Fruit fly (Drosophila melanogaster) whole organism, embryonic: ENCODE measurements around the gene CG3916.
A peak's percentile ranks its signal among the peaks of the same experiment; 100 is the strongest.

Experiments
- Bgb ChIP-seq: fragments of 200-800 bp; sonication (Bioruptor generic); IDR thresholded peaks from 2 replicates; pipeline ENCODE4 v1.3.6; 2022; ENCODE audit warnings: missing biosample characterization, missing genetic modification characterization; ENCODE audit not compliant: partially characterized antibody
- CG11456 ChIP-seq: fragments of 200-800 bp; sonication (Bioruptor generic); IDR thresholded peaks from 3 replicates; pipeline ENCODE4 v1.3.6; 2022; ENCODE audit warnings: missing biosample characterization, missing genetic modification characterization
- CG11695 ChIP-seq: fragments of 200-800 bp; sonication (Bioruptor generic); IDR thresholded peaks from 3 replicates; pipeline ENCODE4 v1.3.6; 2022; ENCODE audit warnings: missing biosample characterization, missing genetic modification characterization
- CG12744 ChIP-seq: fragments of 200-800 bp; sonication (Bioruptor generic); optimal IDR thresholded peaks from 2 replicates; lab custom pipeline; 2016; ENCODE audit warnings: missing biosample characterization, missing genetic modification characterization
- CG12942 ChIP-seq: fragments of 200-800 bp; sonication (Bioruptor generic); optimal IDR thresholded peaks from 3 replicates; lab custom pipeline; 2016; ENCODE audit warnings: missing biosample characterization, missing genetic modification characterization
- CG13287 ChIP-seq: fragments of 200-800 bp; sonication (Bioruptor generic); IDR thresholded peaks from 2 replicates; pipeline ENCODE4 v1.3.6; 2022; ENCODE audit warnings: missing biosample characterization, missing genetic modification characterization; ENCODE audit not compliant: partially characterized antibody
- CG14014 ChIP-seq: fragments of 200-800 bp; sonication (Bioruptor generic); IDR thresholded peaks from 2 replicates; pipeline ENCODE4 v1.3.6; 2022; ENCODE audit warnings: missing biosample characterization, missing genetic modification characterization
- CG15011 ChIP-seq: fragments of 200-800 bp; sonication (Bioruptor generic); optimal IDR thresholded peaks from 3 replicates; lab custom pipeline; 2018; ENCODE audit warnings: missing biosample characterization, mild to moderate bottlenecking, missing genetic modification characterization
- CG2875 ChIP-seq: fragments of 200-800 bp; sonication (Bioruptor generic); optimal IDR thresholded peaks from 2 replicates; lab custom pipeline; 2017; ENCODE audit warnings: missing biosample characterization, mild to moderate bottlenecking, missing genetic modification characterization, missing genetic modification reagents
- CG31365 ChIP-seq: fragments of 200-800 bp; sonication (Bioruptor generic); optimal IDR thresholded peaks from 2 replicates; lab custom pipeline; 2018; ENCODE audit warnings: missing biosample characterization, mild to moderate bottlenecking, missing genetic modification characterization
- CG32532 ChIP-seq: fragments of 200-800 bp; sonication (Bioruptor generic); IDR thresholded peaks from 2 replicates; pipeline ENCODE4 v1.3.6; 2022; ENCODE audit warnings: missing biosample characterization, missing genetic modification characterization
- CG6683 ChIP-seq: fragments of 200-800 bp; sonication (Bioruptor generic); optimal IDR thresholded peaks from 2 replicates; lab custom pipeline; 2017; ENCODE audit warnings: missing biosample characterization, mild to moderate bottlenecking, missing genetic modification characterization, missing genetic modification reagents
- CG6791 ChIP-seq: fragments of 200-800 bp; sonication (Bioruptor generic); IDR thresholded peaks from 3 replicates; pipeline ENCODE4 v1.3.6; 2022; ENCODE audit warnings: missing biosample characterization, missing genetic modification characterization; ENCODE audit not compliant: partially characterized antibody
- CG7556 ChIP-seq: fragments of 200-800 bp; sonication (Bioruptor generic); optimal IDR thresholded peaks from 2 replicates; lab custom pipeline; 2017; ENCODE audit warnings: missing biosample characterization, mild to moderate bottlenecking, missing genetic modification characterization
- CG9437 ChIP-seq: fragments of 200-800 bp; sonication (Bioruptor generic); optimal IDR thresholded peaks from 2 replicates; lab custom pipeline; 2018; ENCODE audit warnings: missing biosample characterization, mild to moderate bottlenecking, missing genetic modification characterization
- CG9932 ChIP-seq: fragments of 200-800 bp; sonication (Bioruptor generic); IDR thresholded peaks from 2 replicates; pipeline ENCODE4 v1.3.6; 2022; ENCODE audit warnings: missing biosample characterization, missing genetic modification characterization
- E2f2 ChIP-seq: fragments of 200-800 bp; sonication (Bioruptor generic); IDR thresholded peaks from 2 replicates; pipeline ENCODE4 v1.3.6; 2022; ENCODE audit warnings: missing biosample characterization, missing genetic modification characterization
- Elba2 ChIP-seq: fragments of 200-800 bp; sonication (Bioruptor generic); optimal IDR thresholded peaks from 3 replicates; lab custom pipeline; 2016; ENCODE audit warnings: missing biosample characterization, missing genetic modification characterization
- HmgZ ChIP-seq: fragments of 200-800 bp; sonication (Bioruptor generic); optimal IDR thresholded peaks from 2 replicates; lab custom pipeline; 2018; ENCODE audit warnings: missing biosample characterization, mild to moderate bottlenecking, missing genetic modification characterization
- NFAT ChIP-seq: fragments of 200-800 bp; sonication (Bioruptor generic); IDR thresholded peaks from 2 replicates; pipeline ENCODE4 v1.3.6; 2022; ENCODE audit warnings: missing biosample characterization, missing genetic modification characterization
- NK7.1 ChIP-seq: fragments of 200-800 bp; sonication (Bioruptor generic); optimal IDR thresholded peaks from 3 replicates; lab custom pipeline; 2016; ENCODE audit warnings: missing biosample characterization, missing genetic modification characterization
- PHDP ChIP-seq: fragments of 200-800 bp; sonication (Bioruptor generic); optimal IDR thresholded peaks from 3 replicates; lab custom pipeline; 2018; ENCODE audit warnings: missing biosample characterization, mild to moderate bottlenecking, missing genetic modification characterization, moderate library complexity
- Poxn ChIP-seq: fragments of 200-800 bp; sonication (Bioruptor generic); IDR thresholded peaks from 2 replicates; pipeline ENCODE4 v1.3.6; 2022; ENCODE audit warnings: missing biosample characterization, missing genetic modification characterization
- Xbp1 ChIP-seq: fragments of 200-800 bp; sonication (Bioruptor generic); optimal IDR thresholded peaks from 3 replicates; lab custom pipeline; 2016; ENCODE audit warnings: missing biosample characterization, mild to moderate bottlenecking, missing genetic modification characterization
- chif ChIP-seq, 2 experiments: fragments of 200-800 bp; sonication (Bioruptor generic); optimal IDR thresholded peaks; 3 replicates each; lab custom pipeline; 2016; ENCODE audit warnings: missing biosample characterization in 2 of 2, missing genetic modification characterization in 2 of 2
- ci ChIP-seq: fragments of 200-800 bp; sonication (Bioruptor generic); IDR thresholded peaks from 3 replicates; pipeline ENCODE4 v1.3.6; 2022; ENCODE audit warnings: missing biosample characterization, missing genetic modification characterization
- fu2 ChIP-seq: fragments of 200-800 bp; sonication (Bioruptor generic); optimal IDR thresholded peaks from 2 replicates; lab custom pipeline; 2016; ENCODE audit warnings: missing biosample characterization, missing genetic modification characterization
- gro ChIP-seq: fragments of 200-800 bp; sonication (Bioruptor generic); optimal IDR thresholded peaks from 2 replicates; lab custom pipeline; 2016; ENCODE audit warnings: missing biosample characterization, missing genetic modification characterization
- hkb ChIP-seq, 2 experiments: fragments of 200-800 bp in 1 of 2; fragments of >200 bp in 1 of 2; sonication (Bioruptor generic) in 1 of 2; IDR thresholded peaks in 1 of 2; optimal IDR thresholded peaks in 1 of 2; 2 replicates each; pipeline versions ENCODE4 v1.3.6 to Lab custom; 2017 to 2022; ENCODE audit warnings: missing biosample characterization in 1 of 2, missing genetic modification characterization in 1 of 2
- inv ChIP-seq: fragments of 200-800 bp; sonication (Bioruptor generic); IDR thresholded peaks from 2 replicates; pipeline ENCODE4 v1.3.6; 2022; ENCODE audit warnings: missing biosample characterization, missing genetic modification characterization; ENCODE audit not compliant: partially characterized antibody
- ken ChIP-seq: fragments of 200-800 bp; sonication (Bioruptor generic); IDR thresholded peaks from 3 replicates; pipeline ENCODE4 v1.3.6; 2022; ENCODE audit warnings: missing biosample characterization, missing genetic modification characterization
- klu ChIP-seq: fragments of 200-800 bp; sonication (Bioruptor generic); IDR thresholded peaks from 2 replicates; pipeline ENCODE4 v1.3.6; 2022; ENCODE audit warnings: missing biosample characterization, missing genetic modification characterization
- nerfin-1 ChIP-seq: fragments of 200-800 bp; sonication (Bioruptor generic); optimal IDR thresholded peaks from 3 replicates; lab custom pipeline; 2019; ENCODE audit warnings: missing biosample characterization, mild to moderate bottlenecking, missing genetic modification characterization, moderate library complexity
- pb ChIP-seq: fragments of 200-800 bp; sonication (Bioruptor generic); optimal IDR thresholded peaks from 3 replicates; lab custom pipeline; 2016; ENCODE audit warnings: missing biosample characterization, missing genetic modification characterization
- pnt ChIP-seq: fragments of 200-800 bp; sonication (Bioruptor generic); optimal IDR thresholded peaks from 3 replicates; lab custom pipeline; 2016; ENCODE audit warnings: missing biosample characterization, missing genetic modification characterization
- ro ChIP-seq: fragments of 200-800 bp; sonication (Bioruptor generic); IDR thresholded peaks from 2 replicates; pipeline ENCODE4 v1.3.6; 2022; ENCODE audit warnings: missing biosample characterization, missing genetic modification characterization
- slbo ChIP-seq: fragments of 200-800 bp; sonication (Bioruptor generic); IDR thresholded peaks from 2 replicates; pipeline ENCODE4 v1.3.6; 2022; ENCODE audit warnings: missing biosample characterization, missing genetic modification characterization
- sob ChIP-seq: fragments of 200-800 bp; sonication (Bioruptor generic); IDR thresholded peaks from 2 replicates; pipeline ENCODE4 v1.3.6; 2022; ENCODE audit warnings: missing biosample characterization, missing genetic modification characterization
- stwl ChIP-seq: fragments of 200-800 bp; sonication (Bioruptor generic); optimal IDR thresholded peaks from 3 replicates; lab custom pipeline; 2018; ENCODE audit warnings: missing biosample characterization, mild to moderate bottlenecking, missing genetic modification characterization, moderate library complexity
- tap ChIP-seq: fragments of 200-800 bp; optimal IDR thresholded peaks from 3 replicates; lab custom pipeline; 2019; ENCODE audit warnings: missing biosample characterization, mild to moderate bottlenecking, missing genetic modification characterization, moderate library complexity
- trh ChIP-seq: fragments of 200-800 bp; sonication (Bioruptor generic); optimal IDR thresholded peaks from 2 replicates; lab custom pipeline; 2016; ENCODE audit warnings: missing biosample characterization, missing genetic modification characterization
- vnd ChIP-seq: fragments of 200-800 bp; sonication (Bioruptor generic); IDR thresholded peaks from 3 replicates; pipeline ENCODE4 v1.3.6; 2022; ENCODE audit warnings: missing biosample characterization, missing genetic modification characterization; ENCODE audit not compliant: partially characterized antibody

The CG3916 gene

dm6 chr3R:12222093-12222492 is 7.1 kb upstream of the CG3916 start, which contains the start of gene Rsbp15 (continued):
- TF ChIP-seq hkb (optimal IDR thresholded peaks at IDR 0.05; lab: Kevin White, UChicago) (peak; percentile 20), hkb (GFP tag; IDR thresholded peaks at IDR 0.05; lab: Robert Waterston, UW) (no peak), Elba2 (no peak), CG12942 (no peak), CG11456 (GFP tag; lab: Robert Waterston, UW) (peak; percentile 30; the same call in 1 of the 3 replicates), CG6683 (no peak), CG7556 (GFP tag; lab: Kevin White, UChicago) (no peak), PHDP (tag; lab: Kevin White, UChicago) (no peak), CG11695 (GFP tag; lab: Robert Waterston, UW) (no peak), slbo (GFP tag; lab: Robert Waterston, UW) (peak; percentile 62), ro (GFP tag; lab: Robert Waterston, UW) (no peak), tap (tag; lab: Kevin White, UChicago) (no peak), vnd (GFP tag; lab: Robert Waterston, UW) (0 out of 3 replicates have a peak, but pooled peaks have one; percentile 15), pnt (GFP tag; lab: Kevin White, UChicago) (peak; percentile 11), Bgb (GFP tag; lab: Robert Waterston, UW) (peak; percentile 72), chif (GFP tag; optimal IDR thresholded peaks at IDR 0.05; lab: Kevin White, UChicago) (peak in 1 of 2 experiments; percentile 15), NFAT (GFP tag; lab: Robert Waterston, UW) (peak; percentile 43; the same call in 1 of the 2 replicates), ci (GFP tag; lab: Robert Waterston, UW) (0 out of 3 replicates have a peak, but pooled peaks have one; percentile 11), CG15011 (no peak), CG9932 (peak; percentile 47), fu2 (GFP tag; lab: Kevin White, UChicago) (no peak), CG32532 (GFP tag; lab: Robert Waterston, UW) (peak; percentile 6; the same call in 1 of the 2 replicates), CG13287 (peak; percentile 7; the same call in 1 of the 2 replicates), nerfin-1 (tag; lab: Kevin White, UChicago) (no peak), CG12744 (GFP tag; lab: Kevin White, UChicago) (no peak), CG6791 (GFP tag; lab: Robert Waterston, UW) (peak; percentile 45; the same call in 2 of the 3 replicates), pb (no peak), CG31365 (no peak), E2f2 (GFP tag; lab: Robert Waterston, UW) (peak; percentile 39; the same call in 1 of the 2 replicates), Xbp1 (GFP tag; lab: Kevin White, UChicago) (peak; percentile 4), stwl (tag; lab: Kevin White, UChicago) (peak; percentile 38), klu (GFP tag; lab: Robert Waterston, UW) (no peak), HmgZ (peak; percentile 61), CG9437 (GFP tag; lab: Kevin White, UChicago) (no peak), inv (GFP tag; lab: Robert Waterston, UW) (peak; percentile 36; the same call in 1 of the 2 replicates), Poxn (no peak), CG14014 (GFP tag; lab: Robert Waterston, UW) (no peak), NK7.1 (GFP tag; lab: Kevin White, UChicago) (no peak), sob (0 out of 2 replicates have a peak, but pooled peaks have one; percentile 16), trh (no peak), ken (GFP tag; lab: Robert Waterston, UW) (0 out of 3 replicates have a peak, but pooled peaks have one; percentile 16), CG2875 (no peak), gro (no peak)
